Worm (Caenorhabditis elegans) whole organism, late embryonic: ENCODE results near the gene Y51B9A.9.

Experiments
- C08G9.2 ChIP-seq: sonication (generic microtip); optimal IDR thresholded peaks from 2 replicates; lab custom pipeline; 2016; ENCODE audit warnings: mild to moderate bottlenecking, missing genetic modification characterization, moderate library complexity, missing compliant biosample characterization
- C38D4.7 ChIP-seq: fragments of 200-800 bp; sonication (Bioruptor generic); optimal IDR thresholded peaks from 2 replicates; lab custom pipeline; 2018; ENCODE audit warnings: mild to moderate bottlenecking, missing genetic modification characterization, moderate library complexity, missing compliant biosample characterization
- T23F11.4 ChIP-seq: fragments of 200-800 bp; sonication (Bioruptor generic); optimal IDR thresholded peaks from 2 replicates; lab custom pipeline; 2018; ENCODE audit warnings: mild to moderate bottlenecking, missing genetic modification characterization, missing compliant biosample characterization
- ahr-1 ChIP-seq: sonication (generic microtip); optimal IDR thresholded peaks from 2 replicates; lab custom pipeline; 2016; ENCODE audit warnings: missing genetic modification characterization, missing compliant biosample characterization
- ceh-18 ChIP-seq: sonication (generic microtip); optimal IDR thresholded peaks from 2 replicates; lab custom pipeline; 2016; ENCODE audit warnings: missing genetic modification characterization, missing compliant biosample characterization
- ceh-19 ChIP-seq: fragments of 200-800 bp; sonication (Bioruptor generic); optimal IDR thresholded peaks from 2 replicates; lab custom pipeline; 2018; ENCODE audit warnings: mild to moderate bottlenecking, missing genetic modification characterization, missing compliant biosample characterization
- ceh-22 ChIP-seq: sonication (generic microtip); optimal IDR thresholded peaks from 2 replicates; lab custom pipeline; 2017; ENCODE audit warnings: missing biosample characterization, missing genetic modification characterization
- ceh-9 ChIP-seq: sonication (generic microtip); optimal IDR thresholded peaks from 2 replicates; lab custom pipeline; 2016; ENCODE audit warnings: mild to moderate bottlenecking, missing genetic modification characterization, inconsistent platforms, missing compliant biosample characterization
- che-1 ChIP-seq: sonication (generic microtip); optimal IDR thresholded peaks from 2 replicates; lab custom pipeline; 2016; ENCODE audit warnings: mild to moderate bottlenecking, missing genetic modification characterization, missing compliant biosample characterization
- dmd-4 ChIP-seq: sonication (generic microtip); optimal IDR thresholded peaks from 2 replicates; lab custom pipeline; 2016; ENCODE audit warnings: borderline replicate concordance, missing genetic modification characterization, missing compliant biosample characterization
- elt-2 ChIP-seq: sonication (generic microtip); optimal IDR thresholded peaks from 2 replicates; lab custom pipeline; 2016; ENCODE audit warnings: missing genetic modification reagents, missing genetic modification characterization, missing compliant biosample characterization
- elt-4 ChIP-seq: sonication (generic microtip); optimal IDR thresholded peaks from 2 replicates; lab custom pipeline; 2016; ENCODE audit warnings: missing genetic modification characterization, missing compliant biosample characterization
- ets-4 ChIP-seq: sonication (generic microtip); optimal IDR thresholded peaks from 2 replicates; lab custom pipeline; 2016; ENCODE audit warnings: missing genetic modification characterization, missing compliant biosample characterization
- fax-1 ChIP-seq: sonication (generic microtip); optimal IDR thresholded peaks from 2 replicates; lab custom pipeline; 2016; ENCODE audit warnings: missing genotype, missing genetic modification characterization, missing compliant biosample characterization
- fkh-10 ChIP-seq: fragments of 150-350 bp; optimal IDR thresholded peaks from 2 replicates; lab custom pipeline; 2014; ENCODE audit warnings: missing biosample characterization, missing genetic modification reagents, missing genetic modification characterization
- fkh-6 ChIP-seq: sonication (generic microtip); optimal IDR thresholded peaks from 2 replicates; lab custom pipeline; 2016; ENCODE audit warnings: missing genetic modification characterization, missing compliant biosample characterization
- hlh-30 ChIP-seq: sonication (generic microtip); optimal IDR thresholded peaks from 2 replicates; lab custom pipeline; 2017; ENCODE audit warnings: antibody characterized with exemption, missing genetic modification characterization, missing compliant biosample characterization; ENCODE audit not compliant: insufficient read depth
- hlh-6 ChIP-seq: sonication (generic microtip); optimal IDR thresholded peaks from 2 replicates; lab custom pipeline; 2016; ENCODE audit warnings: missing genotype, missing genetic modification characterization, missing compliant biosample characterization
- nfya-1 ChIP-seq: sonication (generic microtip); optimal IDR thresholded peaks from 2 replicates; lab custom pipeline; 2017; ENCODE audit warnings: missing genetic modification characterization, mild to moderate bottlenecking, missing compliant biosample characterization, antibody characterized with exemption, moderate library complexity
- nhr-11 ChIP-seq: fragments of 150-350 bp; optimal IDR thresholded peaks from 2 replicates; lab custom pipeline; 2014; ENCODE audit warnings: missing biosample characterization, missing genetic modification characterization
- npax-4 ChIP-seq: sonication (generic microtip); optimal IDR thresholded peaks from 2 replicates; lab custom pipeline; 2016; ENCODE audit warnings: missing genetic modification characterization, missing compliant biosample characterization
- pha-2 ChIP-seq: sonication (generic microtip); optimal IDR thresholded peaks from 2 replicates; lab custom pipeline; 2017; ENCODE audit warnings: mild to moderate bottlenecking, missing genetic modification characterization, missing compliant biosample characterization
- pros-1 ChIP-seq: fragments of 150-350 bp; optimal IDR thresholded peaks from 2 replicates; lab custom pipeline; 2014; ENCODE audit warnings: missing biosample characterization, missing genetic modification reagents, missing genetic modification characterization
- rnt-1 ChIP-seq: sonication (generic microtip); optimal IDR thresholded peaks from 2 replicates; lab custom pipeline; 2016; ENCODE audit warnings: missing genetic modification characterization, missing compliant biosample characterization
- sdc-2 ChIP-seq: sonication (generic microtip); optimal IDR thresholded peaks from 2 replicates; lab custom pipeline; 2016; ENCODE audit warnings: missing genotype, missing genetic modification characterization, missing compliant biosample characterization
- sox-2 ChIP-seq: fragments of 200-800 bp; sonication (Bioruptor generic); IDR thresholded peaks from 2 replicates; pipeline ENCODE4 v1.3.6; 2022; ENCODE audit warnings: missing genetic modification reagents, missing genetic modification characterization, missing compliant biosample characterization
- tbx-2 ChIP-seq: sonication (generic microtip); optimal IDR thresholded peaks from 2 replicates; lab custom pipeline; 2016; ENCODE audit warnings: missing genetic modification characterization, missing compliant biosample characterization
- tbx-7 ChIP-seq: sonication (generic microtip); optimal IDR thresholded peaks from 2 replicates; lab custom pipeline; 2016; ENCODE audit warnings: missing genotype, missing genetic modification characterization, missing compliant biosample characterization
- ttx-3 ChIP-seq: sonication (generic microtip); optimal IDR thresholded peaks from 2 replicates; lab custom pipeline; 2016; ENCODE audit warnings: missing genetic modification reagents, missing genetic modification characterization, missing compliant biosample characterization
- unc-42 ChIP-seq: sonication (generic microtip); optimal IDR thresholded peaks from 2 replicates; lab custom pipeline; 2016; ENCODE audit warnings: missing genotype, missing genetic modification characterization, missing compliant biosample characterization

Gene Y51B9A.9

DNA sequence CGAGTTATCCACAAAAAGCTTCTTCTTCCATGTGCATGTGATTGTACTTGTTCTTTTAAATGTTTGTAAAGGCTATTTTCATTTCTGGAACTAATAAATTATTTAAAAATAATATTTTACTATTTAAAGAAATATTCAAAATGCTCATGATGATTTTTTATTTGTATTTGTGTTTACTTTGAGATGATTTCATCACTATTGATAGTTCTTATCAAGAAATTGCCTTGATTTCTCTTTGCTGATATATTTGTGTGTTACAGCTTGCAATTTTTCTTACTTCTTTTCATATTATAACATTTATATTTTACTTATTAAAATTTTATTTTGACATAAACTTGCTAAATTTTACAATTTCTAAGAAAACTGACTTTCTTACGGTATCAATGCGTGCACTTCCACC is 19.2 kb downstream of the Y51B9A.9 start:
- TF ChIP-seq rnt-1 (tag; lab: Kevin White, UChicago), result no peak
- TF ChIP-seq, all 69 proteins: peak for 0

DNA sequence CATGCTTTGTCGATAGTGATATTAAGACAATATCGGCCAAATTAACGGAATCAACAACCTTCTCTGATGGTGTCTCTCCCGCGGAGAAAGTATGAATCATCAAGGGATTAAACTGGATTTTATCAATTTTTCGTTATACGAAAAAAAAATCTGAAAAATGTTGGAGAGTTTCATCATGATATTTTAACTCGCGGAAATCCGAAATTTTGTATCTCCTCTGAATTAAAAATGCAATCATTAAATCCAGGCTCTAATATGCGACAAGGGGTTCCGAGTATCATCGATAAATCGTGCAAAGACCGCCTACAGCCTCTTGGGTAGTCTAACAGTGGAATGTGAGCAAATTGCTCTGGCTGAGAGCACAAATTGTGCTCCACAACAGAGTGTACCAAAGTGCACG is 20.2 kb downstream of the Y51B9A.9 start, which contains the start of gene C06C3.10:
TSS of gene C06C3.10 (minus strand) at position 101 of the 400 bp plus-strand sequence.
- TF ChIP-seq nfya-1 (no peak), unc-42 (tag; lab: Kevin White, UChicago) (no peak), nhr-11 (tag; lab: Kevin White, UChicago) (no peak), ttx-3 (tag; lab: Kevin White, UChicago) (no peak), sdc-2 (tag; lab: Kevin White, UChicago) (no peak), sox-2 (GFP tag; lab: Robert Waterston, UW) (no peak), tbx-7 (tag; lab: Kevin White, UChicago) (no peak), pros-1 (no peak), C38D4.7 (no peak), hlh-6 (tag; lab: Kevin White, UChicago) (no peak)

DNA sequence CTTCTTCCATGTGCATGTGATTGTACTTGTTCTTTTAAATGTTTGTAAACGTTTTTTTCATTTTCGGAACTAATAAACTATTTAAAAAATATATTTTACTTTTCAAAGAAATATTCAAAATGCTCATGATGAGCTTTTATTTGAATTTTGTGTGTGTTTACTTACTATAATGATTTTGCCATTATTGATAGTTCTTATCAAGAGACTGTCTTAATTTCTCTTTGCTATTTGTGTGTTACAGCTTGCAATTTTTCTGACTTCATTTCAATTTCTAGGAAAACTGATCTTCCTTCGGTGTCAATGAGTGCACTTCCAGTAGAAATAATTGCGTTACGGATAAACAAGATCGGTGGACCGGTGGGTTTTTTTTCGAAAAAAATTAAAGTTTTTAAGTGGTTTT is 22.6 kb downstream of the Y51B9A.9 start, which contains the start of gene C06C3.12:
TSS of gene C06C3.12 (plus strand) at position 301 of the 400 bp plus-strand sequence.
- TF ChIP-seq hlh-30 (tag; lab: Kevin White, UChicago) (no peak), elt-4 (tag; lab: Kevin White, UChicago) (no peak), fkh-10 (GFP tag; lab: Kevin White, UChicago) (no peak), fkh-6 (tag; lab: Kevin White, UChicago) (no peak), C38D4.7 (no peak), elt-2 (tag; lab: Kevin White, UChicago) (no peak), npax-4 (no peak), ceh-9 (tag; lab: Kevin White, UChicago) (no peak), ceh-18 (tag; lab: Kevin White, UChicago) (no peak), pha-2 (tag; lab: Kevin White, UChicago) (no peak)

DNA sequence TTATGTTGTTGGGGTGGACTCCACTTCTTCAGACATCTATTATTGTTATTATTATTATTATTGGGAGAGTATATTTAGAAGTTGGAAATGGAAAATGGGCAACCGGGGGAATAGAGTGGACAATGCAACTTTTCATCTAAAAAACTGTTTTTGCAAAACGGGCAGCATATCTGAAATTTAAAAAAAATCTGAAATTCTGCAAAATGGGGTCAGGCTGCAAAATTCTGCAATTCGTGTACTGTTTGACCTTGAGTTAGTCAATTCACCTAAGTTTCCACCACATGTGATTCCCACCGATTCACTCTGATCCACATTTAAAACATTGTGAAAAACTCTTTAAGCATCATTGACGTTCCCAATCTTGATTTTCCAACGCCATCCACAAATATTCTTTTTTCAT is 24.4 kb downstream of the Y51B9A.9 start, which contains the start of gene C06C3.4:
TSS of gene C06C3.4 (plus strand) at position 301 of the 400 bp plus-strand sequence.
- TF ChIP-seq C08G9.2 (no peak), ceh-19 (GFP tag; lab: Kevin White, UChicago) (no peak), elt-4 (tag; lab: Kevin White, UChicago) (no peak), fkh-6 (tag; lab: Kevin White, UChicago) (no peak), ceh-9 (tag; lab: Kevin White, UChicago) (no peak)

DNA sequence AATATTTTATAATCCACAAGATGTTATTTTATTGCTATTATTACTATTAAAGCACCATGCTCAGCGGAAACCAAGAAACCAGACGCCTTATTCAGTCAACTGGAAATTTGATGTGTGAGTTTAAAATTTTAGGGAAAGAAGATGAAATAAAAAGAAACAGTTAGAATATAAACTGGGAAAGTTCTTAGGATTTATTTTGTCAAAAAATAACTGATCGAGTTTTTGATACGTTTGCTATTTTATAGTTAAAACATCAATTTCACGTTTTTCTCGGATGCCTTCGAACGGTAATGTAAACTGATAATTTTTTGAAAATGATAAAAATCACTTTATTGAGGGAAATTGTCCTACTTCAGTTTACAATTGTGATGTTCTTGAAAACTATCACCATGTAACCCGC is 25.0 kb downstream of the Y51B9A.9 start, which contains the start of gene C06C3.3:
TSS of gene C06C3.3 (minus strand) at position 101 of the 400 bp plus-strand sequence.
- TF ChIP-seq fax-1 (tag; lab: Kevin White, UChicago), result no peak
- no peak for TF ChIP-seq ahr-1 (tag; lab: Kevin White, UChicago)
- TF ChIP-seq elt-4 (tag; lab: Kevin White, UChicago), result no peak
- no peak for TF ChIP-seq ceh-22 (tag; lab: Kevin White, UChicago)
- no peak for TF ChIP-seq dmd-4 (tag; lab: Kevin White, UChicago)
- TF ChIP-seq che-1 (tag; lab: Kevin White, UChicago), result no peak
- no peak for TF ChIP-seq ceh-9 (tag; lab: Kevin White, UChicago)
- TF ChIP-seq, all 69 proteins: peak for 0

DNA sequence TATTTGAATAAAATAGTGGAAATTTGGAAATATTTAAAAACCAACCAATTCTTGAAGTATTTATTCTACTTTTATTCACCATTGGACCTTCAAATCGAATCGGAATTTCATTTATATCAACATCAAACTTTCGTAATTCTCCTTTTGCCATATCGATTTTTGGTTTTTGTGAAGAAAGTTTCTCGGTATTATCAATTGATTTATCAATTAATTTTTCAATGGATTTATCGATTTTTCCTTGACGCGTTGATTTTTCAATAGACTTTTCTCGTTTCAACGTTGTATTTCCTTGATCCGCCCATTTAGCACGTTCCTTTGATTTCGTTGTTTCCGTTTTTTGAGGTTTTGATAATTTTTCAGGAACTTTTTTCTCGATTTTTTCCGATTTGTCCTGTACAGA is 28.0 kb downstream of the Y51B9A.9 start:
- TF ChIP-seq T23F11.4 (GFP tag; lab: Kevin White, UChicago) (no peak), ceh-19 (GFP tag; lab: Kevin White, UChicago) (no peak), ets-4 (no peak)

DNA sequence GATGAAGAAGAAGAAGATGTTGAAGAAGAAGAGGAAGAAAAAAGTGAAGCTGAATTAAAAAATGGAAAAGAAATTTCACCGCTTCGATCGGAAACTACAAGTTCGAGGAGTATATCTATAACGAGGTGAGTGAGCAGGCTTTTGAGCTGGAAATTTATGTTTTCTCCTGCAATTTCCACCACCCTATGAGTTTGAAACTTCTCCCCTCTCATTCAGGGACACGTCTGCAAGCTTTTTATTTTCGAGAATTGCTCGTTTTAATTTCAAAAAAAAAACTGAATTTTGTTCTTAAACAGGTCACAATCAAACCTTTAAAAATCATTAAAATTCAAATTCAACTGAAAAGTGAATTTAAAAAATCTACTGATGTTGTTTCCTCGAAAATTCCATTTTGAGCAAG is 35.1 kb downstream of the Y51B9A.9 start:
- TF ChIP-seq tbx-2 (no peak), fkh-10 (GFP tag; lab: Kevin White, UChicago) (no peak), ttx-3 (tag; lab: Kevin White, UChicago) (no peak)
- TF ChIP-seq, all 69 proteins: peak for 0
